Worm (Caenorhabditis elegans) whole organism, L2 larva: ENCODE results near the gene fli-1.

Source experiments
- ZK546.5 ChIP-seq: sonication (generic microtip); optimal IDR thresholded peaks from 2 replicates; lab custom pipeline; 2017; ENCODE audit warnings: missing biosample characterization, missing genetic modification characterization
- alr-1 ChIP-seq: fragments of 150-350 bp; optimal IDR thresholded peaks from 2 replicates; lab custom pipeline; 2014; ENCODE audit warnings: missing biosample characterization, missing genetic modification characterization
- ama-1 ChIP-seq: fragments of 150-350 bp; optimal IDR thresholded peaks from 2 replicates; lab custom pipeline; 2018; ENCODE audit warnings: inconsistent platforms
- ceh-82 ChIP-seq: fragments of 150-350 bp; optimal IDR thresholded peaks from 2 replicates; lab custom pipeline; 2014; ENCODE audit warnings: missing biosample characterization, missing genetic modification characterization
- nhr-23 ChIP-seq: fragments of 150-350 bp; optimal IDR thresholded peaks from 2 replicates; lab custom pipeline; 2014; ENCODE audit warnings: missing biosample characterization, missing genetic modification reagents, missing genetic modification characterization
- zag-1 ChIP-seq: fragments of 150-350 bp; optimal IDR thresholded peaks from 2 replicates; lab custom pipeline; 2014; ENCODE audit warnings: missing biosample characterization, missing genetic modification characterization
- ztf-11 ChIP-seq: sonication (generic microtip); optimal IDR thresholded peaks from 2 replicates; lab custom pipeline; 2017; ENCODE audit warnings: missing biosample characterization, missing genetic modification characterization
- ztf-4 ChIP-seq: fragments of 150-350 bp; optimal IDR thresholded peaks from 2 replicates; lab custom pipeline; 2014; ENCODE audit warnings: missing biosample characterization, missing genetic modification characterization

DNA sequence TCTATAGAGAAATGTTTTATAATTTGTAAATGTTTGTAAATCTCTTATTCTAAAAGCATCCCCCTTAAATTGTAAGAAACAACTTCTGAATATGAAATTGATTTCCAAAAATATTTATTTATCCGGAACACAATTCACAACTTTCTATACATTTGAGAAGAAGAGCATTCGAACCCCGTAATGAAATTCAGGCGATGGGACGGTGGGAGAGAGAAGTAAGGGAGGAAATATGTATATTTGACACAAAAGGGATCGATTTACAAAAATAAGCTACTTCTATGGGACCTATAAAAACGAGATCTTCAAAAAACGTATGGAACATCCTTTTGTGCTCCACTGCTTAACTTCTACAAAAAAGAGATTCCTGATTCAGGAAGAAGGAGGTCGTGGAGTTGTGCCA lies 41.7 kb upstream of the fli-1 start:
- TF ChIP-seq alr-1 (tag; lab: Kevin White, UChicago) (no peak), ztf-11 (tag; lab: Kevin White, UChicago) (no peak), ceh-82 (no peak), nhr-23 (tag; lab: Kevin White, UChicago) (no peak), ama-1 (no peak), zag-1 (tag; lab: Kevin White, UChicago) (no peak), ztf-4 (tag; lab: Kevin White, UChicago) (no peak), ZK546.5 (tag; lab: Kevin White, UChicago) (no peak)
